Fruit fly (Drosophila melanogaster) whole organism, embryonic: Measurements from ENCODE around the gene CG14147.

Source experiments
- ATbp ChIP-seq: fragments of 200-800 bp; sonication (Bioruptor generic); optimal IDR thresholded peaks from 2 replicates; lab custom pipeline; 2017; ENCODE audit warnings: missing biosample characterization, mild to moderate bottlenecking, missing genetic modification characterization, missing genetic modification reagents
- CG10431 ChIP-seq: fragments of 200-800 bp; sonication (Bioruptor generic); optimal IDR thresholded peaks from 3 replicates; lab custom pipeline; 2018; ENCODE audit warnings: missing biosample characterization, mild to moderate bottlenecking, missing genetic modification characterization
- CG11085 ChIP-seq: fragments of 200-800 bp; sonication (Bioruptor generic); IDR thresholded peaks from 2 replicates; pipeline ENCODE4 v1.3.6; 2022; ENCODE audit warnings: missing biosample characterization, missing genetic modification characterization
- CG11247 ChIP-seq: fragments of 200-800 bp; sonication (Bioruptor generic); IDR thresholded peaks from 2 replicates; pipeline ENCODE4 v1.3.6; 2022; ENCODE audit warnings: missing biosample characterization, missing genetic modification characterization
- CG11723 ChIP-seq: fragments of 200-800 bp; sonication (Bioruptor generic); optimal IDR thresholded peaks from 2 replicates; lab custom pipeline; 2017; ENCODE audit warnings: missing biosample characterization, mild to moderate bottlenecking, missing genetic modification characterization
- CG12236 ChIP-seq: fragments of 200-800 bp; sonication (Bioruptor generic); optimal IDR thresholded peaks from 2 replicates; lab custom pipeline; 2016; ENCODE audit warnings: missing biosample characterization, missing genetic modification characterization
- CG12942 ChIP-seq: fragments of 200-800 bp; sonication (Bioruptor generic); optimal IDR thresholded peaks from 3 replicates; lab custom pipeline; 2016; ENCODE audit warnings: missing biosample characterization, missing genetic modification characterization
- CG13296 ChIP-seq: fragments of 200-800 bp; sonication (Bioruptor generic); optimal IDR thresholded peaks from 3 replicates; lab custom pipeline; 2018; ENCODE audit warnings: missing biosample characterization, mild to moderate bottlenecking, missing genetic modification characterization
- CG13894 ChIP-seq: fragments of 200-800 bp; sonication (Bioruptor generic); optimal IDR thresholded peaks from 3 replicates; lab custom pipeline; 2018; ENCODE audit warnings: missing biosample characterization, mild to moderate bottlenecking, missing genetic modification characterization, moderate library complexity
- CG15073 ChIP-seq: fragments of 200-800 bp; sonication (Bioruptor generic); optimal IDR thresholded peaks from 2 replicates; lab custom pipeline; 2016; ENCODE audit warnings: missing biosample characterization, missing genetic modification characterization
- CG15479 ChIP-seq: fragments of 200-800 bp; sonication (Bioruptor generic); optimal IDR thresholded peaks from 3 replicates; lab custom pipeline; 2019; ENCODE audit warnings: missing biosample characterization, mild to moderate bottlenecking, missing genetic modification characterization, moderate library complexity
- CG1603 ChIP-seq: fragments of 200-800 bp; sonication (Bioruptor generic); optimal IDR thresholded peaks from 2 replicates; lab custom pipeline; 2019; ENCODE audit warnings: missing biosample characterization, mild to moderate bottlenecking, missing genetic modification characterization, moderate library complexity
- CG18011 ChIP-seq: fragments of 200-800 bp; sonication (Bioruptor generic); optimal IDR thresholded peaks from 2 replicates; lab custom pipeline; 2017; ENCODE audit warnings: missing biosample characterization, missing genetic modification characterization, mild to moderate bottlenecking, moderate library complexity, missing genotype
- CG2678 ChIP-seq: fragments of 200-800 bp; sonication (Bioruptor generic); optimal IDR thresholded peaks from 3 replicates; lab custom pipeline; 2019; ENCODE audit warnings: missing biosample characterization, mild to moderate bottlenecking, missing genetic modification characterization, moderate library complexity
- CG30020 ChIP-seq: fragments of 200-800 bp; optimal IDR thresholded peaks from 2 replicates; lab custom pipeline; 2019; ENCODE audit warnings: missing biosample characterization, mild to moderate bottlenecking, missing genetic modification characterization, moderate library complexity
- CG3407 ChIP-seq: fragments of 200-800 bp; sonication (Bioruptor generic); optimal IDR thresholded peaks from 2 replicates; lab custom pipeline; 2018; ENCODE audit warnings: missing biosample characterization, mild to moderate bottlenecking, missing genetic modification characterization
- CG34224 ChIP-seq: fragments of 200-800 bp; sonication (Bioruptor generic); IDR thresholded peaks from 3 replicates; pipeline ENCODE4 v1.3.6; 2022; ENCODE audit warnings: missing biosample characterization, missing genetic modification characterization; ENCODE audit not compliant: partially characterized antibody
- CG34422 ChIP-seq: fragments of 200-800 bp; sonication (Bioruptor generic); IDR thresholded peaks from 3 replicates; pipeline ENCODE4 v1.3.6; 2022; ENCODE audit warnings: missing biosample characterization, missing genetic modification characterization
- CG3847 ChIP-seq: fragments of 200-800 bp; sonication (Bioruptor generic); IDR thresholded peaks from 2 replicates; pipeline ENCODE4 v1.3.6; 2022; ENCODE audit warnings: missing biosample characterization, missing genetic modification characterization
- CG42726 ChIP-seq: fragments of 200-800 bp; sonication (Bioruptor generic); IDR thresholded peaks from 2 replicates; pipeline ENCODE4 v1.3.6; 2022; ENCODE audit warnings: missing biosample characterization, missing genetic modification characterization; ENCODE audit not compliant: partially characterized antibody
- CG7839 ChIP-seq: fragments of 200-800 bp; sonication (Bioruptor generic); optimal IDR thresholded peaks from 3 replicates; lab custom pipeline; 2018; ENCODE audit warnings: missing biosample characterization, mild to moderate bottlenecking, missing genetic modification characterization, moderate library complexity
- CG8089 ChIP-seq: fragments of 200-800 bp; sonication (Bioruptor generic); optimal IDR thresholded peaks from 3 replicates; lab custom pipeline; 2016; ENCODE audit warnings: missing biosample characterization, missing genetic modification characterization
- CG9437 ChIP-seq: fragments of 200-800 bp; sonication (Bioruptor generic); optimal IDR thresholded peaks from 2 replicates; lab custom pipeline; 2018; ENCODE audit warnings: missing biosample characterization, mild to moderate bottlenecking, missing genetic modification characterization
- ERR ChIP-seq: fragments of 200-800 bp; sonication (Bioruptor generic); optimal IDR thresholded peaks from 2 replicates; lab custom pipeline; 2016; ENCODE audit warnings: missing biosample characterization, missing genetic modification characterization
- Fer3 ChIP-seq: fragments of 200-800 bp; sonication (Bioruptor generic); optimal IDR thresholded peaks from 2 replicates; lab custom pipeline; 2018; ENCODE audit warnings: missing biosample characterization, mild to moderate bottlenecking, missing genetic modification characterization, moderate library complexity
- Hmx ChIP-seq: fragments of 200-800 bp; sonication (Bioruptor generic); optimal IDR thresholded peaks from 2 replicates; lab custom pipeline; 2016; ENCODE audit warnings: missing biosample characterization, missing genetic modification characterization
- Hsf ChIP-seq: fragments of 200-800 bp; sonication (Bioruptor generic); optimal IDR thresholded peaks from 3 replicates; lab custom pipeline; 2016; ENCODE audit warnings: missing biosample characterization, missing genetic modification characterization
- Jarid2 ChIP-seq: fragments of 200-800 bp; sonication (Bioruptor generic); optimal IDR thresholded peaks from 3 replicates; lab custom pipeline; 2017; ENCODE audit warnings: mild to moderate bottlenecking, missing biosample characterization, missing genetic modification reagents, missing genetic modification characterization
- Kr ChIP-seq: fragments of 200-800 bp; sonication (Bioruptor generic); optimal IDR thresholded peaks from 2 replicates; lab custom pipeline; 2017; ENCODE audit warnings: missing biosample characterization, mild to moderate bottlenecking, missing genetic modification characterization
- MTF-1 ChIP-seq: fragments of 200-800 bp; sonication (Bioruptor generic); optimal IDR thresholded peaks from 2 replicates; lab custom pipeline; 2018; ENCODE audit warnings: missing biosample characterization, mild to moderate bottlenecking, missing genetic modification characterization, borderline replicate concordance
- Sry-β ChIP-seq: fragments of 200-800 bp; sonication (Bioruptor generic); optimal IDR thresholded peaks from 2 replicates; lab custom pipeline; 2018; ENCODE audit warnings: missing biosample characterization, mild to moderate bottlenecking, missing genetic modification characterization, moderate library complexity
- amos ChIP-seq: fragments of 200-800 bp; sonication (Bioruptor generic); IDR thresholded peaks from 2 replicates; pipeline ENCODE4 v1.3.6; 2022; ENCODE audit warnings: missing biosample characterization, missing genetic modification characterization; ENCODE audit not compliant: partially characterized antibody
- ash1 ChIP-seq: fragments of 200-800 bp; sonication (Bioruptor generic); optimal IDR thresholded peaks from 2 replicates; lab custom pipeline; 2018; ENCODE audit warnings: missing biosample characterization, mild to moderate bottlenecking, missing genetic modification characterization
- cas ChIP-seq: fragments of 200-800 bp; sonication (Bioruptor generic); IDR thresholded peaks from 2 replicates; pipeline ENCODE4 v1.3.6; 2022; ENCODE audit warnings: missing biosample characterization, missing genetic modification characterization
- crc ChIP-seq: fragments of 200-800 bp; sonication (Bioruptor generic); optimal IDR thresholded peaks from 2 replicates; lab custom pipeline; 2016; ENCODE audit warnings: missing biosample characterization, missing genetic modification characterization
- crol ChIP-seq: fragments of 200-800 bp; sonication (Bioruptor generic); IDR thresholded peaks from 2 replicates; pipeline ENCODE4 v1.3.6; 2022; ENCODE audit warnings: missing biosample characterization, missing genetic modification characterization
- dan ChIP-seq: fragments of 200-800 bp; sonication (Bioruptor generic); IDR thresholded peaks from 2 replicates; pipeline ENCODE4 v1.3.6; 2022; ENCODE audit warnings: missing biosample characterization, missing genetic modification characterization
- ewg ChIP-seq: fragments of 200-800 bp; sonication (Bioruptor generic); optimal IDR thresholded peaks from 3 replicates; lab custom pipeline; 2017; ENCODE audit warnings: mild to moderate bottlenecking, missing biosample characterization, missing genetic modification reagents, missing genetic modification characterization
- fd64A ChIP-seq: fragments of 200-800 bp; sonication (Bioruptor generic); optimal IDR thresholded peaks from 3 replicates; lab custom pipeline; 2018; ENCODE audit warnings: missing biosample characterization, mild to moderate bottlenecking, missing genetic modification characterization
- lbe ChIP-seq: fragments of 200-800 bp; sonication (Bioruptor generic); optimal IDR thresholded peaks from 2 replicates; lab custom pipeline; 2016; ENCODE audit warnings: missing biosample characterization, mild to moderate bottlenecking, missing genetic modification characterization
- oc ChIP-seq: fragments of 200-800 bp; sonication (Bioruptor generic); optimal IDR thresholded peaks from 2 replicates; lab custom pipeline; 2018; ENCODE audit warnings: missing biosample characterization, mild to moderate bottlenecking, missing genetic modification characterization, moderate library complexity
- pfk ChIP-seq: fragments of 200-800 bp; sonication (Bioruptor generic); optimal IDR thresholded peaks from 2 replicates; lab custom pipeline; 2018; ENCODE audit warnings: missing biosample characterization, mild to moderate bottlenecking, missing genetic modification characterization, moderate library complexity
- prd ChIP-seq, 3 experiments: fragments of >200 bp in 2 of 3; fragments of 200-800 bp in 1 of 3; sonication (Bioruptor generic) in 1 of 3; optimal IDR thresholded peaks in 2 of 3; IDR thresholded peaks in 1 of 3; 2 replicates in 2 of 3; 3 replicates in 1 of 3; pipeline versions ENCODE4 v1.3.6 to Lab custom; 2017 to 2022; ENCODE audit warnings: missing biosample characterization in 1 of 3, missing genetic modification characterization in 1 of 3
- ranshi ChIP-seq: fragments of 200-800 bp; sonication (Bioruptor generic); IDR thresholded peaks from 2 replicates; pipeline ENCODE4 v1.3.6; 2022; ENCODE audit warnings: missing biosample characterization, missing genetic modification characterization
- salm ChIP-seq: fragments of 200-800 bp; sonication (Bioruptor generic); optimal IDR thresholded peaks from 2 replicates; lab custom pipeline; 2018; ENCODE audit warnings: missing biosample characterization, mild to moderate bottlenecking, missing genetic modification characterization
- sens-2 ChIP-seq: fragments of 200-800 bp; sonication (Bioruptor generic); IDR thresholded peaks from 2 replicates; pipeline ENCODE4 v1.3.6; 2022; ENCODE audit warnings: missing biosample characterization, missing genetic modification characterization
- vfl ChIP-seq: fragments of 200-800 bp; sonication (Bioruptor generic); optimal IDR thresholded peaks from 2 replicates; lab custom pipeline; 2016; ENCODE audit warnings: missing biosample characterization, missing genetic modification characterization

CG14147 gene

dm6 chr3L:10965731-10966647 lies 6.5 kb upstream of the CG14147 start (continued):
- TF ChIP-seq CG1603 (tag; lab: Kevin White, UChicago) (peak; percentile 93), amos (no peak), CG7839 (peak; percentile 89), Hsf (peak; percentile 86), fd64A (peak; percentile 77), ash1 (GFP tag; lab: Kevin White, UChicago) (no peak), CG30020 (tag; lab: Kevin White, UChicago) (peak; percentile 56), CG13894 (peak; percentile 43), CG34224 (GFP tag; lab: Robert Waterston, UW) (no peak), CG13296 (GFP tag; lab: Kevin White, UChicago) (peak; percentile 64), CG10431 (peak; percentile 73), Jarid2 (peak; percentile 40), ERR (peak; percentile 56), CG15073 (GFP tag; lab: Kevin White, UChicago) (peak; percentile 33), vfl (GFP tag; lab: Kevin White, UChicago) (peak; percentile 18), MTF-1 (GFP tag; lab: Kevin White, UChicago) (peak; percentile 81), CG2678 (tag; lab: Kevin White, UChicago) (peak; percentile 91), crc (GFP tag; lab: Kevin White, UChicago) (peak; percentile 67), ranshi (peak; percentile 85), CG42726 (GFP tag; lab: Robert Waterston, UW) (no peak), CG11723 (GFP tag; lab: Kevin White, UChicago) (peak; percentile 74), dan (GFP tag; lab: Robert Waterston, UW) (peak; percentile 43; the same call in 1 of the 2 replicates), CG12236 (GFP tag; lab: Kevin White, UChicago) (peak; percentile 75), CG3407 (peak; percentile 78), Sry-β (GFP tag; lab: Kevin White, UChicago) (peak; percentile 34), pfk (GFP tag; lab: Kevin White, UChicago) (no peak), Kr (GFP tag; lab: Kevin White, UChicago) (no peak), ewg (peak; percentile 81), cas (GFP tag; lab: Robert Waterston, UW) (0 out of 2 replicates have a peak, but pooled peaks have one; percentile 39), prd (optimal IDR thresholded peaks at IDR 0.05; lab: Kevin White, UChicago) (no peak), prd (GFP tag; IDR thresholded peaks at IDR 0.05; lab: Robert Waterston, UW) (peak; percentile 87), CG11247 (GFP tag; lab: Robert Waterston, UW) (peak; percentile 79), crol (GFP tag; lab: Robert Waterston, UW) (peak; percentile 54; the same call in 1 of the 2 replicates), CG15479 (GFP tag; lab: Kevin White, UChicago) (no peak), CG3847 (GFP tag; lab: Robert Waterston, UW) (peak; percentile 70), Hmx (GFP tag; lab: Kevin White, UChicago) (peak; percentile 28), CG9437 (peak; percentile 76), CG18011 (GFP tag; lab: Kevin White, UChicago) (peak; percentile 35), ATbp (GFP tag; lab: Kevin White, UChicago) (peak; percentile 89), CG11085 (GFP tag; lab: Robert Waterston, UW) (0 out of 2 replicates have a peak, but pooled peaks have one; percentile 24), oc (tag; lab: Kevin White, UChicago) (peak; percentile 97), CG34422 (peak; percentile 90), sens-2 (GFP tag; lab: Robert Waterston, UW) (peak; percentile 64), salm (peak; percentile 85), CG8089 (GFP tag; lab: Kevin White, UChicago) (peak; percentile 87), Fer3 (tag; lab: Kevin White, UChicago) (peak; percentile 75), lbe (GFP tag; lab: Kevin White, UChicago) (peak; percentile 17), CG12942 (GFP tag; lab: Kevin White, UChicago) (peak; percentile 76)
